Worm (Caenorhabditis elegans) whole organism, L1 larva: ENCODE measurements around the gene W02H3.3.

ENCODE experiments used
- C16A3.4 ChIP-seq: fragments of 150-350 bp; optimal IDR thresholded peaks from 2 replicates; lab custom pipeline; 2014; ENCODE audit warnings: missing biosample characterization, missing genetic modification characterization
- C34B4.2 ChIP-seq: sonication (generic microtip); optimal IDR thresholded peaks from 2 replicates; lab custom pipeline; 2017; ENCODE audit warnings: mild to moderate bottlenecking, missing genetic modification characterization, missing compliant biosample characterization
- F16B12.6 ChIP-seq: fragments of 150-350 bp; optimal IDR thresholded peaks from 2 replicates; lab custom pipeline; 2014; ENCODE audit warnings: missing biosample characterization, missing genetic modification characterization
- blmp-1 ChIP-seq: fragments of 150-350 bp; optimal IDR thresholded peaks from 2 replicates; lab custom pipeline; 2014; ENCODE audit warnings: missing biosample characterization, missing genetic modification characterization
- ceh-63 ChIP-seq: fragments of 200-800 bp; sonication (Bioruptor generic); optimal IDR thresholded peaks from 2 replicates; lab custom pipeline; 2018; ENCODE audit warnings: mild to moderate bottlenecking, missing genetic modification characterization, missing compliant biosample characterization
- ceh-82 ChIP-seq, 3 experiments: fragments of 150-350 bp in 1 of 3; sonication (generic microtip) in 2 of 3; optimal IDR thresholded peaks; 2 replicates each; lab custom pipeline; 2014 to 2017; ENCODE audit warnings: missing biosample characterization in 3 of 3, missing genetic modification characterization in 3 of 3
- ceh-88 ChIP-seq: fragments of 200-800 bp; sonication (Bioruptor generic); IDR thresholded peaks from 2 replicates; pipeline ENCODE4 v1.3.6; 2022; ENCODE audit warnings: missing genetic modification characterization, missing compliant biosample characterization
- dpl-1 ChIP-seq, 3 experiments: fragments of 150-350 bp in 2 of 3; sonication (generic microtip) in 1 of 3; optimal IDR thresholded peaks; 2 replicates each; lab custom pipeline; 2014 to 2017; ENCODE audit warnings: missing biosample characterization in 3 of 3, missing genetic modification characterization in 3 of 3, missing genetic modification reagents in 3 of 3
- efl-3 ChIP-seq: fragments of 200-800 bp; sonication (Bioruptor generic); optimal IDR thresholded peaks from 2 replicates; lab custom pipeline; 2018; ENCODE audit warnings: mild to moderate bottlenecking, missing genetic modification characterization, missing compliant biosample characterization
- elt-3 ChIP-seq, 6 experiments: fragments of 150-350 bp in 1 of 6; sonication (generic microtip); optimal IDR thresholded peaks; 2 replicates each; lab custom pipeline; 2017 to 2018; ENCODE audit warnings: missing biosample characterization in 6 of 6, missing genetic modification characterization in 6 of 6, inconsistent platforms in 1 of 6
- ets-5 ChIP-seq: fragments of 200-800 bp; sonication (Bioruptor generic); IDR thresholded peaks from 2 replicates; pipeline ENCODE4 v1.3.6; 2022; ENCODE audit warnings: missing genetic modification characterization, missing compliant biosample characterization
- fkh-10 ChIP-seq: sonication (generic microtip); optimal IDR thresholded peaks from 2 replicates; lab custom pipeline; 2017; ENCODE audit warnings: missing biosample characterization, missing genetic modification reagents, missing genetic modification characterization
- fkh-8 ChIP-seq: sonication (generic microtip); optimal IDR thresholded peaks from 2 replicates; lab custom pipeline; 2016; ENCODE audit warnings: mild to moderate bottlenecking, missing genetic modification characterization, missing compliant biosample characterization
- fos-1 ChIP-seq: fragments of 150-350 bp; optimal IDR thresholded peaks from 2 replicates; lab custom pipeline; 2014; ENCODE audit warnings: missing biosample characterization, missing genetic modification characterization
- grh-1 ChIP-seq: fragments of 200-800 bp; sonication (Bioruptor generic); IDR thresholded peaks from 2 replicates; pipeline ENCODE4 v1.3.6; 2022; ENCODE audit warnings: missing genetic modification reagents, missing genetic modification characterization, missing compliant biosample characterization
- hlh-17 ChIP-seq: fragments of 200-800 bp; sonication (Bioruptor generic); optimal IDR thresholded peaks from 2 replicates; lab custom pipeline; 2018; ENCODE audit warnings: missing genetic modification characterization, mild to moderate bottlenecking, missing compliant biosample characterization, moderate library complexity, borderline replicate concordance
- hpl-2 ChIP-seq: fragments of 150-350 bp; optimal IDR thresholded peaks from 2 replicates; lab custom pipeline; 2014; ENCODE audit warnings: missing biosample characterization, missing genetic modification reagents, missing genetic modification characterization
- irx-1 ChIP-seq: sonication (generic microtip); optimal IDR thresholded peaks from 2 replicates; lab custom pipeline; 2016; ENCODE audit warnings: missing genetic modification characterization, missing compliant biosample characterization
- isw-1 ChIP-seq: fragments of 200-800 bp; sonication (Bioruptor generic); IDR thresholded peaks from 2 replicates; pipeline ENCODE4 v1.3.6; 2022; ENCODE audit warnings: missing genetic modification characterization, missing compliant biosample characterization
- lin-14 ChIP-seq: fragments of 200-800 bp; sonication (Bioruptor generic); optimal IDR thresholded peaks from 2 replicates; lab custom pipeline; 2018; ENCODE audit warnings: mild to moderate bottlenecking, missing genetic modification characterization, moderate library complexity, missing compliant biosample characterization
- lin-35 ChIP-seq, 2 experiments: fragments of 150-350 bp; optimal IDR thresholded peaks; 2 replicates each; lab custom pipeline; 2014; ENCODE audit warnings: missing biosample characterization in 2 of 2, missing genetic modification characterization in 2 of 2, missing genetic modification reagents in 2 of 2
- lin-39 ChIP-seq: fragments of 150-350 bp; optimal IDR thresholded peaks from 2 replicates; lab custom pipeline; 2014; ENCODE audit warnings: missing biosample characterization, missing genetic modification reagents, missing genetic modification characterization
- lir-3 ChIP-seq: sonication (generic microtip); optimal IDR thresholded peaks from 2 replicates; lab custom pipeline; 2016; ENCODE audit warnings: mild to moderate bottlenecking, missing genetic modification characterization, moderate library complexity, missing compliant biosample characterization; ENCODE audit not compliant: poor library complexity
- mab-9 ChIP-seq: fragments of 200-800 bp; sonication (Bioruptor generic); IDR thresholded peaks from 2 replicates; pipeline ENCODE4 v1.3.6; 2022; ENCODE audit warnings: missing genetic modification reagents, missing genetic modification characterization, missing compliant biosample characterization
- mdl-1 ChIP-seq, 2 experiments: fragments of 150-350 bp; optimal IDR thresholded peaks; 2 replicates each; lab custom pipeline; 2014 to 2017; ENCODE audit warnings: missing biosample characterization in 2 of 2, missing genetic modification characterization in 2 of 2, inconsistent platforms in 1 of 2
- mef-2 ChIP-seq: fragments of 150-350 bp; optimal IDR thresholded peaks from 2 replicates; lab custom pipeline; 2014; ENCODE audit warnings: missing biosample characterization, missing genetic modification characterization
- nhr-19 ChIP-seq: fragments of 200-800 bp; sonication (Bioruptor generic); conservative IDR thresholded peaks from 2 replicates; pipeline ENCODE4 v1.3.6; 2022; ENCODE audit warnings: missing genetic modification characterization, missing compliant biosample characterization
- nhr-20 ChIP-seq: sonication (generic microtip); optimal IDR thresholded peaks from 2 replicates; lab custom pipeline; 2016; ENCODE audit warnings: mild to moderate bottlenecking, missing genetic modification characterization, missing compliant biosample characterization
- nhr-237 ChIP-seq: fragments of 150-350 bp; optimal IDR thresholded peaks from 2 replicates; lab custom pipeline; 2014; ENCODE audit warnings: missing biosample characterization, missing genetic modification characterization
- nhr-28 ChIP-seq: fragments of 150-350 bp; optimal IDR thresholded peaks from 2 replicates; lab custom pipeline; 2014; ENCODE audit warnings: missing biosample characterization, missing genetic modification characterization
- nhr-71 ChIP-seq: sonication (generic microtip); optimal IDR thresholded peaks from 2 replicates; lab custom pipeline; 2016; ENCODE audit warnings: mild to moderate bottlenecking, missing genetic modification characterization, moderate library complexity, missing compliant biosample characterization
- nhr-84 ChIP-seq: sonication (generic microtip); optimal IDR thresholded peaks from 2 replicates; lab custom pipeline; 2017; ENCODE audit warnings: missing biosample characterization, missing genetic modification characterization
- pag-3 ChIP-seq: sonication (generic microtip); optimal IDR thresholded peaks from 2 replicates; lab custom pipeline; 2017; ENCODE audit warnings: missing genetic modification characterization, mild to moderate bottlenecking, missing compliant biosample characterization, antibody characterized with exemption, borderline replicate concordance; ENCODE audit not compliant: insufficient read depth
- pqm-1 ChIP-seq: sonication (generic microtip); optimal IDR thresholded peaks from 3 replicates; lab custom pipeline; 2017; ENCODE audit warnings: missing biosample characterization, missing genetic modification characterization
- skn-1 ChIP-seq: fragments of 150-350 bp; optimal IDR thresholded peaks from 2 replicates; lab custom pipeline; 2014; ENCODE audit warnings: missing biosample characterization, missing genetic modification characterization
- snu-23 ChIP-seq: sonication (generic microtip); optimal IDR thresholded peaks from 2 replicates; lab custom pipeline; 2016; ENCODE audit warnings: missing genetic modification characterization, missing compliant biosample characterization
- sptf-1 ChIP-seq: fragments of 150-350 bp; optimal IDR thresholded peaks from 2 replicates; lab custom pipeline; 2014; ENCODE audit warnings: missing biosample characterization, missing genetic modification characterization
- tbx-2 ChIP-seq: sonication (generic microtip); optimal IDR thresholded peaks from 2 replicates; lab custom pipeline; 2016; ENCODE audit warnings: missing genetic modification characterization, missing compliant biosample characterization
- tlp-1 ChIP-seq: fragments of 150-350 bp; optimal IDR thresholded peaks from 2 replicates; lab custom pipeline; 2014; ENCODE audit warnings: missing biosample characterization, missing genetic modification characterization
- unc-130 ChIP-seq: fragments of 150-350 bp; optimal IDR thresholded peaks from 2 replicates; lab custom pipeline; 2017; ENCODE audit warnings: missing biosample characterization, missing genetic modification characterization, inconsistent platforms
- unc-30 ChIP-seq: sonication (generic microtip); optimal IDR thresholded peaks from 2 replicates; lab custom pipeline; 2017; ENCODE audit warnings: missing biosample characterization, missing genetic modification characterization
- unc-86 ChIP-seq: sonication (generic microtip); optimal IDR thresholded peaks from 2 replicates; lab custom pipeline; 2016; ENCODE audit warnings: missing genetic modification characterization, missing compliant biosample characterization
- unc-98 ChIP-seq: fragments of 200-800 bp; sonication (Bioruptor generic); IDR thresholded peaks from 2 replicates; pipeline ENCODE4 v1.3.6; 2022; ENCODE audit warnings: missing genetic modification characterization, missing compliant biosample characterization
- vab-15 ChIP-seq: sonication (generic microtip); optimal IDR thresholded peaks from 2 replicates; lab custom pipeline; 2017; ENCODE audit warnings: missing genotype, mild to moderate bottlenecking, missing genetic modification characterization, missing compliant biosample characterization
- xbp-1 ChIP-seq: sonication (generic microtip); optimal IDR thresholded peaks from 2 replicates; lab custom pipeline; 2016; ENCODE audit warnings: missing genetic modification characterization, missing compliant biosample characterization
- zag-1 ChIP-seq: fragments of 150-350 bp; optimal IDR thresholded peaks from 2 replicates; lab custom pipeline; 2014; ENCODE audit warnings: missing biosample characterization, missing genetic modification characterization
- ztf-4 ChIP-seq: fragments of 150-350 bp; optimal IDR thresholded peaks from 2 replicates; lab custom pipeline; 2014; ENCODE audit warnings: missing biosample characterization, missing genetic modification characterization

Gene W02H3.3

DNA sequence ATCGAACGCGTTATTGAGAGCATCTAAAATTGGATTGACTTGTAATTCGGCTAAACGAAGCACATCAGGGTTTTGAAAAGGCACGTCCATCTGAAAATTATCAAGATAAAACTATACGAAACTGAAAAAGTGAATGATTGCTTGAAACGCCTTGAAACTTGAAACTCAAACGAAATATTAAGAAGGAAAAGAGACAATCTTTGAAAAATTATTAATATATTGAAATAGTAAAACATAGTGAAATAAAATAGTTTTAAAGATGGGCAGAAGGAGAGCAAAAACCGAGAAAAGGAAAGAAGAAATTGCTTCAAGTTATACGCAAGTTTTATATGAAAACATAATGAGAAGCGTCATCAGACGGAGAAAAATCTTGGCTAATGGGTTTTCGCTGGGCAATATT is at the start of gene W02H3.3:
W02H3.3 (minus strand) TSS at position 101 of the 400 bp plus-strand sequence.
- no peak for TF ChIP-seq sptf-1 (tag; lab: Kevin White, UChicago)
- no peak for TF ChIP-seq lin-39 (tag; lab: Kevin White, UChicago)
- no peak for TF ChIP-seq ceh-82 (tag; optimal IDR thresholded peaks at IDR 0.05; lab: Kevin White, UChicago)
- no peak for TF ChIP-seq hpl-2 (GFP tag; lab: Kevin White, UChicago)
- TF ChIP-seq unc-130, result no peak
- TF ChIP-seq lir-3 (tag; lab: Kevin White, UChicago), result no peak
- TF ChIP-seq skn-1, result no peak
- no peak for TF ChIP-seq ztf-4 (tag; lab: Kevin White, UChicago)
- no peak for TF ChIP-seq ceh-63 (GFP tag; lab: Kevin White, UChicago)
- TF ChIP-seq mdl-1 (tag; optimal IDR thresholded peaks at IDR 0.05; lab: Kevin White, UChicago), result no peak
- TF ChIP-seq grh-1 (GFP tag; lab: Robert Waterston, UW), result no peak
- no peak for TF ChIP-seq nhr-19 (GFP tag; lab: Robert Waterston, UW)

DNA sequence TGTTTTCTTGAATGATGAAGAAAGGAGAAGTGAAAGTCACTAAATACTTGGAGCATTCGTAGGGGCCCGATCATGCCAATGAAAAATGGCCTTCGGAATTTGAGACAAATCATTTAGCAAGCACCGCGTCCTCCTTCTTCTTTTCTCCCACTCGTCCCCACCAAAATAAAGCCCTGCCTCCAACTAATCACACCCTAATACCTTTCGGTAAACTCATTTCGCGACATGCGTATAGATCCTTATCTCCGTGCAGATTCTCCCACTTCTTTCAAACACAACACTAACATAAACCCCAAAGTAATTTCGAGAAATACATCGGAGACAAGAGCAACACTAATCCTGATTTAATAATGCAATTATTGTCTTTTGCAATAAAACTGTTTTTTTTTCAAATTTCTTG is 39.6 kb upstream of the W02H3.3 start:
- peak; percentile 4 for TF ChIP-seq blmp-1
- TF ChIP-seq grh-1 (GFP tag; lab: Robert Waterston, UW), result no peak
- no peak for TF ChIP-seq tlp-1 (tag; lab: Kevin White, UChicago)
- no peak for TF ChIP-seq nhr-237 (tag; lab: Kevin White, UChicago)
- TF ChIP-seq xbp-1 (tag; lab: Kevin White, UChicago), result no peak
- TF ChIP-seq fkh-8 (tag; lab: Kevin White, UChicago), result no peak
- TF ChIP-seq unc-30 (tag; lab: Kevin White, UChicago), result peak; percentile 14
- no peak for TF ChIP-seq vab-15 (tag; lab: Kevin White, UChicago)
- no peak for TF ChIP-seq nhr-84 (tag; lab: Kevin White, UChicago)
- no peak for TF ChIP-seq hlh-17
- no peak for TF ChIP-seq lin-35 (GFP tag; optimal IDR thresholded peaks at IDR 0.05; lab: Kevin White, UChicago)
- TF ChIP-seq ets-5, result no peak
- no peak for TF ChIP-seq nhr-28 (tag; lab: Kevin White, UChicago)
- no peak for TF ChIP-seq sptf-1 (tag; lab: Kevin White, UChicago)
- no peak for TF ChIP-seq isw-1
- no peak for TF ChIP-seq C34B4.2 (tag; lab: Kevin White, UChicago)
- peak; percentile 68 for TF ChIP-seq mab-9 (GFP tag; lab: Robert Waterston, UW)
- TF ChIP-seq lin-14 (GFP tag; lab: Kevin White, UChicago), result peak; percentile 18
- TF ChIP-seq efl-3 (GFP tag; lab: Kevin White, UChicago), result no peak
- no peak for TF ChIP-seq ceh-63 (GFP tag; lab: Kevin White, UChicago)
- no peak for TF ChIP-seq pag-3 (tag; lab: Kevin White, UChicago)
- no peak for TF ChIP-seq pqm-1
- TF ChIP-seq mef-2 (tag; lab: Kevin White, UChicago), result no peak
- TF ChIP-seq fos-1, result no peak
- no peak for TF ChIP-seq nhr-20 (tag; lab: Kevin White, UChicago)

DNA sequence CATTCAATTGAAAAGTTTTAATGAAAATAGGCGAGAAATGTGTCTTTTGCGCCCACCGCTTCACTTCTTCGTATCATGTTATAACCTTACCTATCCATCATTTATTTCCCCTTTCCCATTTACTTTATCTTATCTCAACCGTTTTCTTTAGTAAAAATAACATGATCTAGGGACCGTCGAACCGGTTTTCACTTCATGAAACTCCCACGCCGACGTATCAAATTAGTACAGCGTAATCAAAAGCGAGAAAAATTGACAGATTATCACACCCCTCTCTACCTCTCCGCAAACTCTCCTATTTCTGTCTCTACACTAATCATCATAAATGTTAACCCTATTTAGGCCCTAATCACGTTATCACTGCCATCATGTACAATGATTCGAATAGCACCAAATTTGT is 39.0 kb upstream of the W02H3.3 start:
- TF ChIP-seq snu-23 (peak; percentile 26), mdl-1 (tag; optimal IDR thresholded peaks at IDR 0.05; lab: Kevin White, UChicago) (no peak), lin-35 (GFP tag; optimal IDR thresholded peaks at IDR 0.05; lab: Kevin White, UChicago) (peak in 1 of 2 experiments; percentile 21), elt-3 (tag; optimal IDR thresholded peaks at IDR 0.05; lab: Kevin White, UChicago) (peak in 5 of 6 experiments; percentile 81 to 97 (median 91)), unc-86 (tag; lab: Kevin White, UChicago) (no peak), hlh-17 (no peak), unc-130 (peak; percentile 7), zag-1 (no peak), fkh-8 (tag; lab: Kevin White, UChicago) (no peak), ets-5 (no peak), ceh-88 (no peak), nhr-20 (tag; lab: Kevin White, UChicago) (peak; percentile 32), isw-1 (no peak), lir-3 (tag; lab: Kevin White, UChicago) (no peak), nhr-237 (tag; lab: Kevin White, UChicago) (no peak), fkh-10 (GFP tag; lab: Kevin White, UChicago) (no peak), F16B12.6 (tag; lab: Kevin White, UChicago) (no peak), C34B4.2 (tag; lab: Kevin White, UChicago) (no peak), C16A3.4 (tag; lab: Kevin White, UChicago) (no peak), nhr-71 (tag; lab: Kevin White, UChicago) (peak; percentile 32), dpl-1 (GFP tag; optimal IDR thresholded peaks at IDR 0.05; lab: Kevin White, UChicago) (no peak), irx-1 (no peak), unc-30 (tag; lab: Kevin White, UChicago) (no peak), ceh-82 (tag; optimal IDR thresholded peaks at IDR 0.05; lab: Kevin White, UChicago) (no peak), unc-98 (GFP tag; lab: Robert Waterston, UW) (no peak), tbx-2 (tag; lab: Kevin White, UChicago) (no peak), ztf-4 (tag; lab: Kevin White, UChicago) (no peak), grh-1 (GFP tag; lab: Robert Waterston, UW) (peak; percentile 72), blmp-1 (peak; percentile 93)
